Worm (Caenorhabditis elegans) whole organism, early embryonic: ENCODE data around the gene str-111.

ENCODE experiments used
- B0310.2 ChIP-seq: sonication (generic microtip); optimal IDR thresholded peaks from 2 replicates; lab custom pipeline; 2016; ENCODE audit warnings: mild to moderate bottlenecking, missing genetic modification characterization, missing compliant biosample characterization
- aly-1 ChIP-seq: sonication (generic microtip); optimal IDR thresholded peaks from 2 replicates; lab custom pipeline; 2016; ENCODE audit warnings: missing genetic modification characterization, missing compliant biosample characterization
- ama-1 ChIP-seq: fragments of 150-350 bp; optimal IDR thresholded peaks from 2 replicates; lab custom pipeline; 2014
- ceh-36 ChIP-seq: sonication (generic microtip); optimal IDR thresholded peaks from 2 replicates; lab custom pipeline; 2016; ENCODE audit warnings: missing genetic modification characterization, inconsistent platforms, missing compliant biosample characterization
- hmbx-1 ChIP-seq: sonication (generic microtip); optimal IDR thresholded peaks from 2 replicates; lab custom pipeline; 2016; ENCODE audit warnings: mild to moderate bottlenecking, missing genetic modification characterization, missing compliant biosample characterization
- hmg-4 ChIP-seq: fragments of 200-800 bp; sonication (Bioruptor generic); optimal IDR thresholded peaks from 2 replicates; lab custom pipeline; 2018; ENCODE audit warnings: mild to moderate bottlenecking, missing genetic modification characterization, missing compliant biosample characterization
- pes-1 ChIP-seq: fragments of 200-800 bp; sonication (Bioruptor generic); IDR thresholded peaks from 2 replicates; pipeline ENCODE4 v1.3.6; 2022; ENCODE audit warnings: missing genetic modification reagents, missing genetic modification characterization, missing compliant biosample characterization
- scrt-1 ChIP-seq: fragments of 200-800 bp; sonication (Bioruptor generic); IDR thresholded peaks from 2 replicates; pipeline ENCODE4 v1.3.6; 2022; ENCODE audit warnings: missing genetic modification characterization, missing compliant biosample characterization
- sea-1 ChIP-seq: fragments of 200-800 bp; sonication (Bioruptor generic); conservative IDR thresholded peaks from 2 replicates; pipeline ENCODE4 v1.3.6; 2022; ENCODE audit warnings: missing genetic modification characterization, missing compliant biosample characterization
- tbx-37 ChIP-seq: fragments of 200-800 bp; sonication (Bioruptor generic); conservative IDR thresholded peaks from 2 replicates; pipeline ENCODE4 v1.3.6; 2022; ENCODE audit warnings: missing genetic modification reagents, missing genetic modification characterization, missing compliant biosample characterization

DNA sequence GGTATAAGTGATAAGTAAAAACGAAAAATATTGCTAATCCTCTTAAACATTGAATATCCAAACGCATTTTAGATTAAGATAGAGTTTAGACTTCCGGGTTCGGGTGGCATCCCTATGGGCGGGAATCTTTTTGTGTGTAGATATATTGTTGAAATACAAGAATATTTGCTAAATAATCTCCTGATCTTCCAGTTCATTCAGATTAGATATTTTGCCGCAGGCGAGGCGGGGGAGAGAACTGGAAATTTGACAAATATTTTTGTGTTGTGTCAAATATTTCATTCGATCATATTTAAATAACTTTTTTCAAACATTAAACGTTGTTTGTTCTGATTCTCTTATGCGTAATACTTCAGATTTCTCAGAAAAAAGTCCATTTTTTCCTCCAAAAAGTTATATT, 40.9 kb upstream of the str-111 start, which contains the start of gene oac-15:
- TF ChIP-seq hmg-4 (no peak), ama-1 (lab: Kevin White, UChicago) (no peak), pes-1 (GFP tag; lab: Robert Waterston, UW) (no peak), B0310.2 (tag; lab: Kevin White, UChicago) (no peak), aly-1 (tag; lab: Kevin White, UChicago) (no peak), tbx-37 (GFP tag; lab: Robert Waterston, UW) (no peak), ceh-36 (tag; lab: Kevin White, UChicago) (no peak), sea-1 (GFP tag; lab: Robert Waterston, UW) (no peak), hmbx-1 (tag; lab: Kevin White, UChicago) (no peak), scrt-1 (GFP tag; lab: Robert Waterston, UW) (no peak)
